Worm (Caenorhabditis elegans) whole organism, early embryonic: ENCODE measurements around the gene nhr-125.

Experiments
- ama-1 ChIP-seq: fragments of 150-350 bp; optimal IDR thresholded peaks from 2 replicates; lab custom pipeline; 2014
- flt-1 ChIP-seq: fragments of 200-800 bp; sonication (Bioruptor generic); IDR thresholded peaks from 2 replicates; pipeline ENCODE4 v1.3.6; 2022; ENCODE audit warnings: missing genetic modification characterization, missing compliant biosample characterization
- hmbx-1 ChIP-seq: sonication (generic microtip); optimal IDR thresholded peaks from 2 replicates; lab custom pipeline; 2016; ENCODE audit warnings: mild to moderate bottlenecking, missing genetic modification characterization, missing compliant biosample characterization
- tra-4 ChIP-seq: sonication (generic microtip); optimal IDR thresholded peaks from 2 replicates; lab custom pipeline; 2017; ENCODE audit warnings: missing genetic modification characterization, missing compliant biosample characterization

ce11 chrV:4341208-4341607 lies 15.9 kb upstream of the nhr-125 start, which contains the start of gene glrx-3:
- TF ChIP-seq tra-4 (tag; lab: Kevin White, UChicago), result no peak
- TF ChIP-seq ama-1 (lab: Kevin White, UChicago), result no peak
- no peak for TF ChIP-seq hmbx-1 (tag; lab: Kevin White, UChicago)
- no peak for TF ChIP-seq flt-1
